Worm (Caenorhabditis elegans) whole organism, mixed stage, embryonic: ENCODE measurements around the gene uggt-1.

Experiments
- drap-1 ChIP-seq: fragments of 200-800 bp; sonication (Bioruptor generic); optimal IDR thresholded peaks from 3 replicates; lab custom pipeline; 2018; ENCODE audit warnings: mild to moderate bottlenecking, missing genetic modification characterization, missing compliant biosample characterization
- mep-1 ChIP-seq: fragments of 150-350 bp; optimal IDR thresholded peaks from 2 replicates; lab custom pipeline; 2017; ENCODE audit warnings: missing biosample characterization, missing genetic modification reagents, missing genetic modification characterization, inconsistent platforms
- nhr-76 ChIP-seq: sonication (generic microtip); optimal IDR thresholded peaks from 2 replicates; lab custom pipeline; 2017; ENCODE audit warnings: missing biosample characterization, missing genetic modification characterization
- unc-62 ChIP-seq: fragments of 150-350 bp; optimal IDR thresholded peaks from 2 replicates; lab custom pipeline; 2014; ENCODE audit warnings: missing biosample characterization, missing genetic modification reagents, missing genetic modification characterization

DNA sequence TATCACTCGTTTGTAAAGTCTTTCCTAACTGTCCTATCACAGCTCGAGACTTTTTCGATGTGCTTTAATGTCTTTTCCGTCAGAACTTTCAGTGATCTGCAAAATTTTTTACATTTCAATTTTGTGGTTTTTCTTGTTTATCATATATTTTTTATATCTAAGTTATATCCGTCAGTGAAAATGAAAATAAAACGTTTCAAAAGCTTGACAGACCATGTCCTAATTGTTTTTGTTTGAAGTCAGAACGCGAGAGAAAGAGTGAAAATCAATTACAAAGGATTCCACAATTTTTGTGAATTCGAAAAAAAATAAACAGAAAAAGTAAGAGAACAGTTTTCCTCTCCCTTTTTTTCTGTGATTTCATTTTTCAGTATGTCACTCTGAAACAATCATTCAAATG is 47.4 kb upstream of the uggt-1 start, which contains the start of gene F46C8.1:
- TF ChIP-seq unc-62 (GFP tag; lab: Kevin White, UChicago), result no peak
- TF ChIP-seq nhr-76 (tag; lab: Kevin White, UChicago), result no peak
- no peak for TF ChIP-seq mep-1
- no peak for TF ChIP-seq drap-1
